Worm (Caenorhabditis elegans) whole organism, L3 larva: ENCODE results near the gene Y49E10.16.

Source experiments
- R02D3.7 ChIP-seq: fragments of 150-350 bp; optimal IDR thresholded peaks from 2 replicates; lab custom pipeline; 2014; ENCODE audit warnings: missing biosample characterization, missing genetic modification characterization
- ZK546.5 ChIP-seq: sonication (generic microtip); optimal IDR thresholded peaks from 2 replicates; lab custom pipeline; 2017; ENCODE audit warnings: missing biosample characterization, missing genetic modification characterization
- aly-2 ChIP-seq: fragments of 150-350 bp; optimal IDR thresholded peaks from 2 replicates; lab custom pipeline; 2014; ENCODE audit warnings: missing biosample characterization, missing genetic modification characterization
- ama-1 ChIP-seq: fragments of 150-350 bp; optimal IDR thresholded peaks from 2 replicates; lab custom pipeline; 2018
- ceh-16 ChIP-seq: sonication (generic microtip); optimal IDR thresholded peaks from 2 replicates; lab custom pipeline; 2017; ENCODE audit warnings: missing biosample characterization, missing genetic modification characterization
- ceh-28 ChIP-seq: fragments of 150-350 bp; optimal IDR thresholded peaks from 2 replicates; lab custom pipeline; 2014; ENCODE audit warnings: missing biosample characterization, missing genetic modification reagents, missing genetic modification characterization
- ceh-82 ChIP-seq: fragments of 150-350 bp; optimal IDR thresholded peaks from 2 replicates; lab custom pipeline; 2014; ENCODE audit warnings: missing biosample characterization, missing genetic modification characterization
- ceh-9 ChIP-seq: sonication (generic microtip); optimal IDR thresholded peaks from 2 replicates; lab custom pipeline; 2018; ENCODE audit warnings: missing biosample characterization, missing genetic modification characterization
- egl-27 ChIP-seq: sonication (generic microtip); optimal IDR thresholded peaks from 4 replicates; lab custom pipeline; 2017; ENCODE audit warnings: missing biosample characterization, missing genetic modification reagents, missing genetic modification characterization
- egl-5 ChIP-seq: fragments of 150-350 bp; optimal IDR thresholded peaks from 2 replicates; lab custom pipeline; 2017; ENCODE audit warnings: missing biosample characterization, missing genetic modification reagents, missing genetic modification characterization, inconsistent platforms
- elt-1 ChIP-seq: fragments of 150-350 bp; optimal IDR thresholded peaks from 2 replicates; lab custom pipeline; 2014; ENCODE audit warnings: missing biosample characterization, missing genetic modification characterization
- elt-2 ChIP-seq: sonication (generic microtip); optimal IDR thresholded peaks from 2 replicates; lab custom pipeline; 2016; ENCODE audit warnings: missing genetic modification reagents, mild to moderate bottlenecking, missing genetic modification characterization, missing compliant biosample characterization
- elt-3 ChIP-seq, 3 experiments: fragments of 150-350 bp in 1 of 3; sonication (generic microtip) in 2 of 3; optimal IDR thresholded peaks; 2 replicates in 2 of 3; 4 replicates in 1 of 3; lab custom pipeline; 2014 to 2017; ENCODE audit warnings: missing biosample characterization in 3 of 3, missing genetic modification characterization in 3 of 3
- eor-1 ChIP-seq, 2 experiments: fragments of 150-350 bp; optimal IDR thresholded peaks; 2 replicates each; lab custom pipeline; 2014 to 2018; ENCODE audit warnings: missing biosample characterization in 2 of 2, missing genetic modification characterization in 2 of 2
- fkh-2 ChIP-seq: fragments of 150-350 bp; optimal IDR thresholded peaks from 2 replicates; lab custom pipeline; 2014; ENCODE audit warnings: missing biosample characterization, missing genetic modification reagents, missing genetic modification characterization
- hmg-11 ChIP-seq: sonication (generic microtip); optimal IDR thresholded peaks from 2 replicates; lab custom pipeline; 2016; ENCODE audit warnings: missing genetic modification characterization, missing compliant biosample characterization
- lin-15B ChIP-seq: fragments of 150-350 bp; optimal IDR thresholded peaks from 2 replicates; lab custom pipeline; 2014; ENCODE audit warnings: missing biosample characterization, missing genetic modification characterization
- lsy-12 ChIP-seq: sonication (generic microtip); optimal IDR thresholded peaks from 2 replicates; lab custom pipeline; 2016; ENCODE audit warnings: mild to moderate bottlenecking, missing genetic modification characterization, missing compliant biosample characterization
- mml-1 ChIP-seq: fragments of 150-350 bp; sonication (generic microtip); optimal IDR thresholded peaks from 3 replicates; lab custom pipeline; 2014; ENCODE audit warnings: missing biosample characterization, missing genetic modification characterization
- nfya-1 ChIP-seq: sonication (generic microtip); optimal IDR thresholded peaks from 2 replicates; lab custom pipeline; 2017; ENCODE audit warnings: missing genetic modification characterization, mild to moderate bottlenecking, missing compliant biosample characterization, antibody characterized with exemption, moderate library complexity; ENCODE audit not compliant: insufficient read depth
- nhr-11 ChIP-seq: fragments of 150-350 bp; optimal IDR thresholded peaks from 2 replicates; lab custom pipeline; 2014; ENCODE audit warnings: missing biosample characterization, missing genetic modification characterization
- nhr-12 ChIP-seq: fragments of 150-350 bp; optimal IDR thresholded peaks from 2 replicates; lab custom pipeline; 2014; ENCODE audit warnings: missing biosample characterization, missing genetic modification characterization
- nhr-23 ChIP-seq: fragments of 150-350 bp; optimal IDR thresholded peaks from 2 replicates; lab custom pipeline; 2014; ENCODE audit warnings: missing biosample characterization, missing genetic modification reagents, missing genetic modification characterization
- nhr-25 ChIP-seq: sonication (generic microtip); optimal IDR thresholded peaks from 2 replicates; lab custom pipeline; 2017; ENCODE audit warnings: missing biosample characterization, missing genetic modification characterization
- nhr-28 ChIP-seq: fragments of 150-350 bp; optimal IDR thresholded peaks from 2 replicates; lab custom pipeline; 2014; ENCODE audit warnings: missing biosample characterization, missing genetic modification characterization
- nhr-43 ChIP-seq: sonication (generic microtip); optimal IDR thresholded peaks from 2 replicates; lab custom pipeline; 2016; ENCODE audit warnings: mild to moderate bottlenecking, missing genetic modification characterization, missing compliant biosample characterization; ENCODE audit not compliant: poor library complexity, severe bottlenecking
- nhr-67 ChIP-seq: fragments of 150-350 bp; optimal IDR thresholded peaks from 2 replicates; lab custom pipeline; 2014; ENCODE audit warnings: missing biosample characterization, missing genetic modification characterization
- nhr-76 ChIP-seq: fragments of 150-350 bp; sonication (generic microtip); optimal IDR thresholded peaks from 5 replicates; lab custom pipeline; 2014; ENCODE audit warnings: missing biosample characterization, missing genetic modification characterization
- nhr-77 ChIP-seq: fragments of 150-350 bp; optimal IDR thresholded peaks from 2 replicates; lab custom pipeline; 2014; ENCODE audit warnings: missing biosample characterization, missing genetic modification characterization
- pha-4 ChIP-seq: fragments of 150-350 bp; optimal IDR thresholded peaks from 2 replicates; lab custom pipeline; 2014; ENCODE audit warnings: missing biosample characterization, missing genetic modification reagents, missing genetic modification characterization
- pqm-1 ChIP-seq: fragments of 150-350 bp; optimal IDR thresholded peaks from 2 replicates; lab custom pipeline; 2017; ENCODE audit warnings: missing biosample characterization, missing genetic modification characterization, inconsistent platforms
- sea-2 ChIP-seq: fragments of 150-350 bp; sonication (generic microtip); optimal IDR thresholded peaks from 4 replicates; lab custom pipeline; 2014; ENCODE audit warnings: missing biosample characterization, missing genetic modification reagents, missing genetic modification characterization
- skn-1 ChIP-seq: fragments of 150-350 bp; optimal IDR thresholded peaks from 2 replicates; lab custom pipeline; 2014; ENCODE audit warnings: missing biosample characterization, missing genetic modification characterization
- tbx-2 ChIP-seq: sonication (generic microtip); optimal IDR thresholded peaks from 2 replicates; lab custom pipeline; 2016; ENCODE audit warnings: mild to moderate bottlenecking, missing genetic modification characterization, missing compliant biosample characterization
- unc-62 ChIP-seq: fragments of 150-350 bp; sonication (generic microtip); optimal IDR thresholded peaks from 4 replicates; lab custom pipeline; 2014; ENCODE audit warnings: missing biosample characterization, missing genetic modification reagents, missing genetic modification characterization
- zag-1 ChIP-seq: fragments of 150-350 bp; optimal IDR thresholded peaks from 2 replicates; lab custom pipeline; 2014; ENCODE audit warnings: missing biosample characterization, missing genetic modification characterization
- ztf-4 ChIP-seq: fragments of 150-350 bp; optimal IDR thresholded peaks from 2 replicates; lab custom pipeline; 2014; ENCODE audit warnings: missing biosample characterization, missing genetic modification characterization

The Y49E10.16 gene

DNA sequence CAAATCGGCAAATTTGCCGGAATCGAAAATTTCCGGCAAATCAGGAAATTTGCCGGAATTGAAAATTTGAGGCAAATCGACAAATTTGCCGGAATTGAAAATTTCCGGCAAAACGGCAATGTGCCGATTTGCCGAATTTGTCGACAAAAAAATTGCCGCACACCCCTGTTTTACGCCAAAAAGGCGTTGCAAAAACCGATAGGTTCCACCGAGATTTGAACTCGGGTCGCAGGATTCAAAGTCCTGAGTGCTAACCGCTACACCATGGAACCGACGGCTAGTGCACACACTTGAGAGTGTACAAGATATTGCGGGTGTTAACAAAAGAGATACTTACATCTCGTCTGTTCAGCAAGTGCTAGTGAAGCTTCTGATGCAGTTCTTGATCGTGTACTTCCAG, 30.6 kb upstream of the Y49E10.16 start:
- TF ChIP-seq nhr-43 (tag; lab: Kevin White, UChicago) (peak; percentile 37), ceh-16 (tag; lab: Kevin White, UChicago) (no peak), elt-3 (tag; optimal IDR thresholded peaks at IDR 0.05; lab: Kevin White, UChicago) (no peak), nhr-25 (tag; lab: Kevin White, UChicago) (no peak), eor-1 (tag; optimal IDR thresholded peaks at IDR 0.05; lab: Kevin White, UChicago) (no peak), egl-27 (tag; lab: Kevin White, UChicago) (no peak), lsy-12 (tag; lab: Kevin White, UChicago) (peak; percentile 27), ama-1 (no peak), lin-15B (tag; lab: Kevin White, UChicago) (peak; percentile 26), ZK546.5 (tag; lab: Kevin White, UChicago) (no peak), sea-2 (GFP tag; lab: Kevin White, UChicago) (no peak), unc-62 (GFP tag; lab: Kevin White, UChicago) (no peak), ceh-82 (tag; lab: Kevin White, UChicago) (no peak), nhr-23 (tag; lab: Kevin White, UChicago) (no peak), zag-1 (no peak), aly-2 (tag; lab: Kevin White, UChicago) (no peak), egl-5 (no peak), elt-2 (tag; lab: Kevin White, UChicago) (no peak), nhr-76 (tag; lab: Kevin White, UChicago) (no peak), mml-1 (tag; lab: Kevin White, UChicago) (no peak), ztf-4 (no peak), nhr-12 (tag; lab: Kevin White, UChicago) (no peak), elt-1 (tag; lab: Kevin White, UChicago) (no peak), nhr-28 (tag; lab: Kevin White, UChicago) (no peak), nhr-11 (tag; lab: Kevin White, UChicago) (no peak), nfya-1 (tag; lab: Kevin White, UChicago) (peak; percentile 21), skn-1 (no peak), nhr-67 (tag; lab: Kevin White, UChicago) (no peak), nhr-77 (tag; lab: Kevin White, UChicago) (no peak), hmg-11 (no peak), tbx-2 (tag; lab: Kevin White, UChicago) (no peak), ceh-9 (tag; lab: Kevin White, UChicago) (no peak), pha-4 (tag; lab: Kevin White, UChicago) (no peak), fkh-2 (no peak)

DNA sequence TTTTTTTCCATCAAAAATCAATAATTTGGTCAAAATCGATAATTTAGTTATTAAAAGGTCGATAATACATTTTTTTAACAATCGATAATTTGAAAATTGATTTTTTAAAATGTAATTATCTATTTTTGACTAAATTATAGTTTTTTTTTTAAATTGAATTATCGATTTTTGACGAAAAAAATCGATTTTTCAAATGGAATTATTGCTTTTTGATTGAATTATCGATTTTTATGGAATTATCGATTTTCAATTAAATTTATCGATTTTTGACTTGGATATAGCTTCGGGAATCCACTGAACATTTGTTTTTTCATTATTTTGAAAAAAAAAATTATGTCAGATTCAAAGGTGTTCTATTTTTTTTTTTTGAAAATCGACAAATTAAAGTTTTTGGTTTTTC, 20.0 kb upstream of the Y49E10.16 start:
- TF ChIP-seq zag-1 (no peak), ceh-28 (peak; percentile 93)

DNA sequence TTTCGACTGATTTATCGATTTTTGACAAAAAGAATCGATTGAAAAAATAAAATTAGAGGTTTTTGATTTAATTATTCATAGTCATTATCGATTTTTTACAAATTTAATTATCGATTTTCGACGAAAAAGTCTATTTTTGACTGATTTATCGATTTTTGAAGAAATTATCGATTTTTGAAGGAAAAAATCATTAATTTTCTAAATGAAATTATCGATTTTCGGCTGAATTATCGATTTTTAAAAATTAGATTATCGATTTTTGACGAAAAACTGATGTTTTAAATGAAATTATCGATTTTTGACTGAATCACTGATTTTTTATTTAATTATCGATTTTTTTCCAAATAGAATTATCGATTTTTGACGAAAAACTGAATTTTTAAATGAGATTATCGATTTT, 19.2 kb upstream of the Y49E10.16 start:
- TF ChIP-seq ceh-28 (peak; percentile 97), ceh-9 (tag; lab: Kevin White, UChicago) (no peak)

DNA sequence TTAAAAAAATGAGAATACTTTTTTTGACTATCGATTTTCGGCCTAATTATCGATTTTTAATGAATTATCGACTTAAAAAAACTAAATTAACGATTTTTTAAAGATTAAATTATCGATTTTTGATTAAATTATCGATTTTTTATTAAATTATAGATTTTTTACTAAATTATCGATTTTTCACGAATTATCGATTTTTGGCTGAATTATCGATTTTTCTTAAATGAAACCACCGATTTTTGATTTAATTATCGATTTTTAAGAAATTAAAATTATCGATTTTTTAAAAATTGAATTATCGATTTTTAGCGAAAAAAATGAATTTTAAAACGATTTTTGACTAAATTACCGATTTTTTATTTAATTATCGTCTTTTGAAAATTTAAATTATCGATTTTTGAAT, 18.6 kb upstream of the Y49E10.16 start:
- TF ChIP-seq pqm-1 (no peak), unc-62 (GFP tag; lab: Kevin White, UChicago) (no peak), elt-3 (tag; optimal IDR thresholded peaks at IDR 0.05; lab: Kevin White, UChicago) (no peak), ceh-28 (peak; percentile 98)

DNA sequence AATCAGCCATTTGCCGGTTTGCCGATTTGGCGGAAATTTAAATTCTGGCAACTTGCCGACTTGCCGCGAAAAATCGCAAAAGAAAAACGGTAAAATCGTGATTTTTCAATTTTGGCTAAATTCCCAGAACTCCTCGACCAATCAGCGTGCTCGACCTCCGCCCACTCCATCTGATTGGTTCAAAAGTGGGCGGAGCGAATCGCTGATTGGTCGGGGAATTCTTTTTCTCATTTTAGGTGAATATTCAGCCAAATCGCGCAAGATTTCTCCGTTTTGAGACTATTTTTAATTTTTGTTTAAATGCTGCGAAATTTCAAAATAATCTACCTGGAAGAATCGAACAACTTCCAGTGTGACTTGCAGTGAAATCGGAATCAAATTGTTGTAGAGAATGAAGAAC, 15.8 kb upstream of the Y49E10.16 start:
- TF ChIP-seq tbx-2 (tag; lab: Kevin White, UChicago) (no peak), skn-1 (no peak), nfya-1 (tag; lab: Kevin White, UChicago) (peak; percentile 91), eor-1 (tag; optimal IDR thresholded peaks at IDR 0.05; lab: Kevin White, UChicago) (no peak), R02D3.7 (no peak), nhr-77 (tag; lab: Kevin White, UChicago) (no peak)
